Fruit fly (Drosophila melanogaster) whole organism, embryonic: Measurements from ENCODE around the gene Cp36.

Experiments used
- Atf-2 ChIP-seq: fragments of 200-800 bp; sonication (Bioruptor generic); optimal IDR thresholded peaks from 2 replicates; lab custom pipeline; 2016; ENCODE audit warnings: missing biosample characterization, missing genetic modification characterization
- B-H2 ChIP-seq: fragments of 200-800 bp; sonication (Bioruptor generic); optimal IDR thresholded peaks from 2 replicates; lab custom pipeline; 2018; ENCODE audit warnings: missing biosample characterization, mild to moderate bottlenecking, missing genetic modification characterization
- Blimp-1 ChIP-seq: fragments of 200-800 bp; sonication (Bioruptor generic); optimal IDR thresholded peaks from 3 replicates; lab custom pipeline; 2018; ENCODE audit warnings: missing biosample characterization, missing genetic modification characterization, mild to moderate bottlenecking, moderate library complexity, missing genetic modification reagents
- CG10209 ChIP-seq: fragments of 200-800 bp; sonication (Bioruptor generic); optimal IDR thresholded peaks from 3 replicates; lab custom pipeline; 2017; ENCODE audit warnings: missing biosample characterization, mild to moderate bottlenecking, missing genetic modification characterization, missing genetic modification reagents
- CG10321 ChIP-seq: fragments of 200-800 bp; sonication (Bioruptor generic); IDR thresholded peaks from 2 replicates; pipeline ENCODE4 v1.3.6; 2022; ENCODE audit warnings: missing biosample characterization, missing genetic modification characterization
- CG11093 ChIP-seq: fragments of 200-800 bp; sonication (Bioruptor generic); IDR thresholded peaks from 3 replicates; pipeline ENCODE4 v1.3.6; 2022; ENCODE audit warnings: missing biosample characterization, missing genetic modification characterization
- CG11247 ChIP-seq: fragments of 200-800 bp; sonication (Bioruptor generic); IDR thresholded peaks from 2 replicates; pipeline ENCODE4 v1.3.6; 2022; ENCODE audit warnings: missing biosample characterization, missing genetic modification characterization
- CG11504 ChIP-seq: fragments of 200-800 bp; sonication (Bioruptor generic); optimal IDR thresholded peaks from 3 replicates; lab custom pipeline; 2019; ENCODE audit warnings: missing biosample characterization, mild to moderate bottlenecking, missing genetic modification characterization, moderate library complexity
- CG11696 ChIP-seq: fragments of 200-800 bp; sonication (Bioruptor generic); IDR thresholded peaks from 2 replicates; pipeline ENCODE4 v1.3.6; 2022; ENCODE audit warnings: missing biosample characterization, missing genetic modification characterization
- CG12769 ChIP-seq: fragments of 200-800 bp; sonication (Bioruptor generic); optimal IDR thresholded peaks from 2 replicates; lab custom pipeline; 2019; ENCODE audit warnings: missing biosample characterization, mild to moderate bottlenecking, missing genetic modification characterization, moderate library complexity
- CG13624 ChIP-seq: fragments of 200-800 bp; sonication (Bioruptor generic); optimal IDR thresholded peaks from 2 replicates; lab custom pipeline; 2016; ENCODE audit warnings: missing biosample characterization, missing genetic modification characterization
- CG14965 ChIP-seq: fragments of 200-800 bp; sonication (Bioruptor generic); optimal IDR thresholded peaks from 2 replicates; lab custom pipeline; 2016; ENCODE audit warnings: missing biosample characterization, missing genetic modification characterization, borderline replicate concordance
- CG15011 ChIP-seq: fragments of 200-800 bp; sonication (Bioruptor generic); optimal IDR thresholded peaks from 3 replicates; lab custom pipeline; 2018; ENCODE audit warnings: missing biosample characterization, mild to moderate bottlenecking, missing genetic modification characterization
- CG17328 ChIP-seq: fragments of 200-800 bp; sonication (Bioruptor generic); IDR thresholded peaks from 2 replicates; pipeline ENCODE4 v1.3.6; 2022; ENCODE audit warnings: missing biosample characterization, missing genetic modification characterization
- CG17612 ChIP-seq: fragments of 200-800 bp; sonication (Bioruptor generic); IDR thresholded peaks from 2 replicates; pipeline ENCODE4 v1.3.6; 2022; ENCODE audit warnings: missing biosample characterization, missing genetic modification characterization
- CG18262 ChIP-seq: fragments of 200-800 bp; optimal IDR thresholded peaks from 3 replicates; lab custom pipeline; 2019; ENCODE audit warnings: missing biosample characterization, mild to moderate bottlenecking, missing genetic modification characterization, moderate library complexity
- CG3726 ChIP-seq: fragments of 200-800 bp; sonication (Bioruptor generic); IDR thresholded peaks from 3 replicates; pipeline ENCODE4, ENCODE4 v1.3.6; 2022; ENCODE audit warnings: missing biosample characterization, missing genetic modification characterization
- CG3847 ChIP-seq: fragments of 200-800 bp; sonication (Bioruptor generic); IDR thresholded peaks from 2 replicates; pipeline ENCODE4 v1.3.6; 2022; ENCODE audit warnings: missing biosample characterization, missing genetic modification characterization
- CG4424 ChIP-seq: fragments of 200-800 bp; sonication (Bioruptor generic); optimal IDR thresholded peaks from 3 replicates; lab custom pipeline; 2016; ENCODE audit warnings: missing biosample characterization, missing genetic modification characterization
- CG6654 ChIP-seq: fragments of 200-800 bp; sonication (Bioruptor generic); optimal IDR thresholded peaks from 2 replicates; lab custom pipeline; 2017; ENCODE audit warnings: missing biosample characterization, mild to moderate bottlenecking, missing genetic modification characterization
- CG9215 ChIP-seq: fragments of 200-800 bp; sonication (Bioruptor generic); IDR thresholded peaks from 2 replicates; pipeline ENCODE4 v1.3.6; 2022; ENCODE audit warnings: missing biosample characterization, missing genetic modification characterization
- CrebB ChIP-seq: fragments of 200-800 bp; sonication (Bioruptor generic); optimal IDR thresholded peaks from 3 replicates; lab custom pipeline; 2018; ENCODE audit warnings: missing biosample characterization, mild to moderate bottlenecking, missing genetic modification characterization
- Doc2 ChIP-seq: fragments of 200-800 bp; sonication (Bioruptor generic); IDR thresholded peaks from 2 replicates; pipeline ENCODE4 v1.3.6; 2022; ENCODE audit warnings: missing biosample characterization, missing genetic modification characterization
- Ets97D ChIP-seq: fragments of 200-800 bp; sonication (Bioruptor generic); optimal IDR thresholded peaks from 3 replicates; lab custom pipeline; 2016; ENCODE audit warnings: missing biosample characterization, missing genetic modification characterization
- Kr ChIP-seq: fragments of 200-800 bp; sonication (Bioruptor generic); optimal IDR thresholded peaks from 2 replicates; lab custom pipeline; 2017; ENCODE audit warnings: missing biosample characterization, mild to moderate bottlenecking, missing genetic modification characterization
- Lhr ChIP-seq: fragments of 200-800 bp; sonication (Bioruptor generic); optimal IDR thresholded peaks from 3 replicates; lab custom pipeline; 2017; ENCODE audit warnings: mild to moderate bottlenecking, missing biosample characterization, missing genetic modification reagents, missing genetic modification characterization
- Lim3 ChIP-seq: fragments of 200-800 bp; sonication (Bioruptor generic); IDR thresholded peaks from 2 replicates; pipeline ENCODE4 v1.3.6; 2022; ENCODE audit warnings: missing biosample characterization, missing genetic modification characterization
- MBD-R2 ChIP-seq: fragments of 200-800 bp; sonication (Bioruptor generic); IDR thresholded peaks from 2 replicates; pipeline ENCODE4 v1.3.6; 2022; ENCODE audit warnings: missing biosample characterization, missing genetic modification characterization
- Pdp1 ChIP-seq, 2 experiments: fragments of 200-800 bp; sonication (Bioruptor generic); optimal IDR thresholded peaks; 3 replicates each; lab custom pipeline; 2016; ENCODE audit warnings: missing biosample characterization in 2 of 2, missing genetic modification characterization in 2 of 2, mild to moderate bottlenecking in 1 of 2, moderate library complexity in 1 of 2
- Sin3A ChIP-seq: fragments of >200 bp; optimal IDR thresholded peaks from 2 replicates; lab custom pipeline; 2018
- Taf1 ChIP-seq: fragments of 200-800 bp; sonication (Bioruptor generic); IDR thresholded peaks from 2 replicates; pipeline ENCODE4 v1.3.6; 2022; ENCODE audit warnings: missing biosample characterization, missing genetic modification characterization
- Trl ChIP-seq, 3 experiments: fragments of >200 bp in 2 of 3; fragments of 200-800 bp in 1 of 3; sonication (Bioruptor generic) in 1 of 3; optimal IDR thresholded peaks; 2 replicates in 1 of 3; 3 replicates in 2 of 3; lab custom pipeline; 2016 to 2017; ENCODE audit warnings: missing biosample characterization in 1 of 3, missing genetic modification characterization in 1 of 3
- Xrp1 ChIP-seq: fragments of 200-800 bp; sonication (Bioruptor generic); IDR thresholded peaks from 2 replicates; pipeline ENCODE4 v1.3.6; 2022; ENCODE audit warnings: missing biosample characterization, missing genetic modification characterization
- ase ChIP-seq: fragments of 200-800 bp; sonication (Bioruptor generic); IDR thresholded peaks from 3 replicates; pipeline ENCODE4 v1.3.6; 2022; ENCODE audit warnings: missing biosample characterization, missing genetic modification characterization
- cato ChIP-seq: fragments of 200-800 bp; sonication (Bioruptor generic); optimal IDR thresholded peaks from 2 replicates; lab custom pipeline; 2016; ENCODE audit warnings: missing biosample characterization, missing genetic modification characterization, borderline replicate concordance
- da ChIP-seq: fragments of 200-800 bp; sonication (Bioruptor generic); optimal IDR thresholded peaks from 2 replicates; lab custom pipeline; 2016; ENCODE audit warnings: missing biosample characterization, missing genetic modification characterization
- fd102C ChIP-seq: fragments of 200-800 bp; sonication (Bioruptor generic); optimal IDR thresholded peaks from 2 replicates; lab custom pipeline; 2018; ENCODE audit warnings: missing biosample characterization, mild to moderate bottlenecking, missing genetic modification characterization, moderate library complexity
- h ChIP-seq: fragments of >200 bp; optimal IDR thresholded peaks from 2 replicates; lab custom pipeline; 2017
- klu ChIP-seq: fragments of 200-800 bp; sonication (Bioruptor generic); IDR thresholded peaks from 2 replicates; pipeline ENCODE4 v1.3.6; 2022; ENCODE audit warnings: missing biosample characterization, missing genetic modification characterization
- luna ChIP-seq: fragments of 200-800 bp; sonication (Bioruptor generic); optimal IDR thresholded peaks from 2 replicates; lab custom pipeline; 2016; ENCODE audit warnings: missing biosample characterization, missing genetic modification characterization
- nom ChIP-seq: fragments of 200-800 bp; sonication (Bioruptor generic); optimal IDR thresholded peaks from 2 replicates; lab custom pipeline; 2017; ENCODE audit warnings: missing biosample characterization, missing genetic modification characterization, mild to moderate bottlenecking, moderate library complexity, missing genetic modification reagents
- p53 ChIP-seq: fragments of 200-800 bp; sonication (Bioruptor generic); optimal IDR thresholded peaks from 2 replicates; lab custom pipeline; 2016; ENCODE audit warnings: missing biosample characterization, missing genetic modification characterization
- salm ChIP-seq: fragments of 200-800 bp; sonication (Bioruptor generic); optimal IDR thresholded peaks from 2 replicates; lab custom pipeline; 2018; ENCODE audit warnings: missing biosample characterization, mild to moderate bottlenecking, missing genetic modification characterization
- scrt ChIP-seq: fragments of 200-800 bp; sonication (Bioruptor generic); optimal IDR thresholded peaks from 2 replicates; lab custom pipeline; 2018; ENCODE audit warnings: missing biosample characterization, mild to moderate bottlenecking, missing genetic modification characterization, moderate library complexity
- sens ChIP-seq: fragments of 200-800 bp; sonication (Bioruptor generic); peaks from one replicate; lab custom pipeline; 2016; ENCODE audit warnings: missing biosample characterization, missing genetic modification characterization
- sim ChIP-seq: fragments of 200-800 bp; sonication (Bioruptor generic); IDR thresholded peaks from 2 replicates; pipeline ENCODE4 v1.3.6; 2022; ENCODE audit warnings: missing biosample characterization, missing genetic modification characterization
- sob ChIP-seq: fragments of 200-800 bp; sonication (Bioruptor generic); IDR thresholded peaks from 2 replicates; pipeline ENCODE4 v1.3.6; 2022; ENCODE audit warnings: missing biosample characterization, missing genetic modification characterization
- ssp ChIP-seq: fragments of 200-800 bp; sonication (Bioruptor generic); IDR thresholded peaks from 2 replicates; pipeline ENCODE4 v1.3.6; 2022; ENCODE audit warnings: missing biosample characterization, missing genetic modification characterization
- stwl ChIP-seq: fragments of 200-800 bp; sonication (Bioruptor generic); optimal IDR thresholded peaks from 3 replicates; lab custom pipeline; 2018; ENCODE audit warnings: missing biosample characterization, mild to moderate bottlenecking, missing genetic modification characterization, moderate library complexity
- tgo ChIP-seq: fragments of 200-800 bp; sonication (Bioruptor generic); IDR thresholded peaks from 3 replicates; pipeline ENCODE4 v1.3.6; 2022; ENCODE audit warnings: missing biosample characterization, missing genetic modification characterization
- wek ChIP-seq: fragments of 200-800 bp; sonication (Bioruptor generic); optimal IDR thresholded peaks from 3 replicates; lab custom pipeline; 2018; ENCODE audit warnings: missing biosample characterization, mild to moderate bottlenecking, missing genetic modification characterization, moderate library complexity
- wor ChIP-seq: fragments of 200-800 bp; sonication (Bioruptor generic); IDR thresholded peaks from 2 replicates; pipeline ENCODE4 v1.3.6; 2022; ENCODE audit warnings: missing biosample characterization, missing genetic modification characterization

Cp36 gene

dm6 chrX:8491452-8492046 lies 12.4 kb downstream of the Cp36 start (continued):
- TF ChIP-seq da (GFP tag; lab: Kevin White, UChicago) (no peak), CG11093 (GFP tag; lab: Robert Waterston, UW) (no peak), CG10209 (peak; percentile 11), p53 (GFP tag; lab: Kevin White, UChicago) (no peak), CG17328 (GFP tag; lab: Robert Waterston, UW) (no peak), salm (tag; lab: Kevin White, UChicago) (no peak), MBD-R2 (GFP tag; lab: Robert Waterston, UW) (no peak), CG13624 (no peak), CG3726 (GFP tag; lab: Robert Waterston, UW) (no peak), luna (no peak), ase (GFP tag; lab: Robert Waterston, UW) (no peak), Pdp1 (GFP tag; optimal IDR thresholded peaks at IDR 0.05; lab: Kevin White, UChicago) (peak; percentile 17 to 18), CG11247 (GFP tag; lab: Robert Waterston, UW) (no peak), CG3847 (GFP tag; lab: Robert Waterston, UW) (no peak), Blimp-1 (GFP tag; lab: Kevin White, UChicago) (no peak), wor (GFP tag; lab: Robert Waterston, UW) (no peak), fd102C (no peak), h (lab: Kevin White, UChicago) (no peak), Lim3 (GFP tag; lab: Robert Waterston, UW) (no peak), Ets97D (GFP tag; lab: Kevin White, UChicago) (no peak), Lhr (GFP tag; lab: Kevin White, UChicago) (no peak), Taf1 (no peak), tgo (GFP tag; lab: Robert Waterston, UW) (no peak), klu (GFP tag; lab: Robert Waterston, UW) (no peak), CG4424 (GFP tag; lab: Kevin White, UChicago) (no peak), Sin3A (lab: Kevin White, UChicago) (no peak), stwl (tag; lab: Kevin White, UChicago) (no peak), ssp (GFP tag; lab: Robert Waterston, UW) (no peak), cato (GFP tag; lab: Kevin White, UChicago) (no peak), CrebB (tag; lab: Kevin White, UChicago) (no peak), CG17612 (no peak), Atf-2 (GFP tag; lab: Kevin White, UChicago) (peak; percentile 28), wek (no peak), CG14965 (GFP tag; lab: Kevin White, UChicago) (no peak), CG18262 (tag; lab: Kevin White, UChicago) (peak; percentile 30), B-H2 (GFP tag; lab: Kevin White, UChicago) (no peak), CG6654 (GFP tag; lab: Kevin White, UChicago) (no peak), Kr (GFP tag; lab: Kevin White, UChicago) (no peak), CG11696 (no peak), Doc2 (GFP tag; lab: Robert Waterston, UW) (no peak), scrt (no peak), CG12769 (tag; lab: Kevin White, UChicago) (no peak), Trl (optimal IDR thresholded peaks at IDR 0.05; lab: Kevin White, UChicago) (no peak), Trl (GFP tag; optimal IDR thresholded peaks at IDR 0.05; lab: Kevin White, UChicago) (no peak), Xrp1 (GFP tag; lab: Robert Waterston, UW) (peak; percentile 31; the same call in 1 of the 2 replicates), CG10321 (GFP tag; lab: Robert Waterston, UW) (no peak), sim (GFP tag; lab: Robert Waterston, UW) (no peak), CG9215 (GFP tag; lab: Robert Waterston, UW) (0 out of 2 replicates have a peak, but pooled peaks have one; percentile 19), CG15011 (no peak), nom (GFP tag; lab: Kevin White, UChicago) (peak; percentile 28), CG11504 (tag; lab: Kevin White, UChicago) (peak; percentile 33), sob (GFP tag; lab: Robert Waterston, UW) (no peak), sens (GFP tag; lab: Kevin White, UChicago) (peak; percentile 83)
